Worm (Caenorhabditis elegans): ENCODE measurements around the gene B0281.6.

ce11 chrII:2284703-2285102 is 17.5 kb downstream of the B0281.6 start:
- TF ChIP-seq F49E8.2 (tag; optimal IDR thresholded peaks at IDR 0.05; ENCODE audit: insufficient read depth): no peak
- TF ChIP-seq B0336.3 (GFP tag; IDR thresholded peaks at IDR 0.05): no peak
- no peak for TF ChIP-seq unc-130 (GFP tag; optimal IDR thresholded peaks at IDR 0.05)
